Worm (Caenorhabditis elegans): ENCODE results near the gene ugt-42.

ugt-42 gene

ce11 chrV:646129-646528 is 859 bp upstream of the ugt-42 start, which contains the start of gene F48G7.12:
Gene F48G7.12 (minus strand): TSS chrV:646229.
- TF ChIP-seq nhr-6 (tag; optimal IDR thresholded peaks at IDR 0.05) (no peak), crh-2 (tag; optimal IDR thresholded peaks at IDR 0.05) (no peak), lsy-2 (tag; optimal IDR thresholded peaks at IDR 0.05) (no peak), dmd-4 (tag; optimal IDR thresholded peaks at IDR 0.05) (no peak), lin-13 (GFP tag; optimal IDR thresholded peaks at IDR 0.05) (no peak), C34F6.9 (tag; optimal IDR thresholded peaks at IDR 0.05) (no peak), nhr-23 (tag; optimal IDR thresholded peaks at IDR 0.05) (no peak), nhr-237 (tag; optimal IDR thresholded peaks at IDR 0.05) (no peak), nhr-12 (tag; optimal IDR thresholded peaks at IDR 0.05) (no peak), sem-4 (tag; optimal IDR thresholded peaks at IDR 0.05) (no peak), F13H6.1 (tag; optimal IDR thresholded peaks at IDR 0.05) (no peak), aly-2 (tag; optimal IDR thresholded peaks at IDR 0.05) (no peak), sma-9 (GFP tag; optimal IDR thresholded peaks at IDR 0.05) (no peak), sma-9 (tag; optimal IDR thresholded peaks at IDR 0.05) (no peak), ceh-16 (tag; optimal IDR thresholded peaks at IDR 0.05) (no peak)

DNA sequence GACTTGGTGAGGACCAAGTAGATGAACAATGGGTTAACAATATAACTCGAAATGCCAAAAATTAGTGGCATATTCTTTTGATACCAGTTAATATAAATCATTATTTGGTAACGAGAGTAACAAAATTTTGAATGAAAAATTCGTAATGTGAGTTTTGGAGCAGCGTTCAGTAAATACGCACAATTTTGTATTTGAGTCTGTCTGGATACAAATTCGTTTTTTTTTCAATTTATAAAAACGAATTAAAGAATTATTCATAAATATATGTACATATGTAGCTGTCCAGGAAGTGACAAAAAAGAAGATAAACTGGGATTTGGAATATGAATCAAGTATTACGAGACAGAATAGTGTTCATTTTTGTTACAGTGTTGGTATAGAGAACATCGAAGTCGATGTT is 6.0 kb downstream of the ugt-42 start, which contains the start of gene srj-5:
Gene srj-5 (minus strand): TSS at position 101 of the 400 bp plus-strand sequence.
- no peak for TF ChIP-seq sem-4 (tag; optimal IDR thresholded peaks at IDR 0.05)
- no peak for TF ChIP-seq zag-1 (tag; optimal IDR thresholded peaks at IDR 0.05)
- no peak for TF ChIP-seq ztf-1 (GFP tag; conservative IDR thresholded peaks at IDR 0.05)
- no peak for TF ChIP-seq mab-5 (tag; optimal IDR thresholded peaks at IDR 0.05)
- no peak for TF ChIP-seq unc-39 (tag; optimal IDR thresholded peaks at IDR 0.05)
- TF ChIP-seq unc-62 (GFP tag; optimal IDR thresholded peaks at IDR 0.05): no peak
- no peak for TF ChIP-seq dmd-4 (tag; optimal IDR thresholded peaks at IDR 0.05)
- TF ChIP-seq ama-1 (optimal IDR thresholded peaks at IDR 0.05): no peak
- TF ChIP-seq snpc-4 (tag; optimal IDR thresholded peaks at IDR 0.05): no peak
- TF ChIP-seq fos-1 (tag; optimal IDR thresholded peaks at IDR 0.05): no peak
- no peak for TF ChIP-seq nhr-129 (tag; optimal IDR thresholded peaks at IDR 0.05)
- TF ChIP-seq F13H6.1 (tag; optimal IDR thresholded peaks at IDR 0.05): no peak

ce11 chrV:654402-654801 is 7.4 kb downstream of the ugt-42 start, which contains the start of gene srj-6:
Gene srj-6 (minus strand): TSS chrV:654502.
- TF ChIP-seq sma-3 (GFP tag; optimal IDR thresholded peaks at IDR 0.05): no peak
- no peak for TF ChIP-seq ztf-1 (GFP tag; conservative IDR thresholded peaks at IDR 0.05)
- no peak for TF ChIP-seq ZK546.5 (tag; optimal IDR thresholded peaks at IDR 0.05)
- TF ChIP-seq mbf-1 (tag; optimal IDR thresholded peaks at IDR 0.05): no peak
- no peak for TF ChIP-seq unc-62 (GFP tag; optimal IDR thresholded peaks at IDR 0.05)
- TF ChIP-seq crh-2 (tag; optimal IDR thresholded peaks at IDR 0.05): no peak
- no peak for TF ChIP-seq nhr-10 (tag; optimal IDR thresholded peaks at IDR 0.05)
- no peak for TF ChIP-seq nhr-25 (tag; optimal IDR thresholded peaks at IDR 0.05)
- TF ChIP-seq snpc-4 (tag; optimal IDR thresholded peaks at IDR 0.05): no peak
- TF ChIP-seq fos-1 (tag; optimal IDR thresholded peaks at IDR 0.05): no peak
- no peak for TF ChIP-seq lin-11 (tag; optimal IDR thresholded peaks at IDR 0.05)
- no peak for TF ChIP-seq nhr-129 (tag; optimal IDR thresholded peaks at IDR 0.05)
- no peak for TF ChIP-seq egl-27 (tag; optimal IDR thresholded peaks at IDR 0.05)
- TF ChIP-seq ceh-16 (tag; optimal IDR thresholded peaks at IDR 0.05): no peak

ce11 chrV:655823-656222 is 8.8 kb downstream of the ugt-42 start, which contains the start of gene srh-245:
Gene srh-245 (minus strand): TSS chrV:655923.
- TF ChIP-seq snpc-4 (tag; optimal IDR thresholded peaks at IDR 0.05) (no peak), lin-39 (tag; optimal IDR thresholded peaks at IDR 0.05) (no peak), ZK546.5 (tag; optimal IDR thresholded peaks at IDR 0.05) (no peak), ztf-1 (GFP tag; conservative IDR thresholded peaks at IDR 0.05) (no peak), skn-1 (tag; optimal IDR thresholded peaks at IDR 0.05) (no peak), peb-1 (tag; optimal IDR thresholded peaks at IDR 0.05) (no peak), ztf-11 (tag; optimal IDR thresholded peaks at IDR 0.05) (no peak), lin-13 (GFP tag; optimal IDR thresholded peaks at IDR 0.05) (no peak), mab-5 (tag; optimal IDR thresholded peaks at IDR 0.05) (no peak), nhr-12 (tag; optimal IDR thresholded peaks at IDR 0.05) (no peak), nhr-10 (tag; optimal IDR thresholded peaks at IDR 0.05) (no peak), unc-62 (GFP tag; optimal IDR thresholded peaks at IDR 0.05) (no peak)

ce11 chrV:657678-658077 is 10.7 kb downstream of the ugt-42 start, which contains the start of gene srh-246:
Gene srh-246 (minus strand): TSS chrV:657778.
- no peak for TF ChIP-seq alr-1 (tag; optimal IDR thresholded peaks at IDR 0.05)
- TF ChIP-seq sma-9 (GFP tag; optimal IDR thresholded peaks at IDR 0.05): no peak
- no peak for TF ChIP-seq sma-9 (tag; optimal IDR thresholded peaks at IDR 0.05)
- no peak for TF ChIP-seq sem-4 (tag; optimal IDR thresholded peaks at IDR 0.05)
- TF ChIP-seq nhr-12 (tag; optimal IDR thresholded peaks at IDR 0.05): no peak
- TF ChIP-seq lin-39 (tag; optimal IDR thresholded peaks at IDR 0.05): no peak
- no peak for TF ChIP-seq snpc-4 (tag; optimal IDR thresholded peaks at IDR 0.05)
- no peak for TF ChIP-seq crh-2 (tag; optimal IDR thresholded peaks at IDR 0.05)

All from whole organism, L2 larva.